Fruit fly (Drosophila melanogaster): Measurements from ENCODE around the gene CG31007.

Gene CG31007

dm6 chr3R:31010086-31010485, 17.8 kb upstream of the CG31007 start (continued):
- no peak for TF ChIP-seq CG33557 (GFP tag; optimal IDR thresholded peaks at IDR 0.05)
- TF ChIP-seq exex (tag; optimal IDR thresholded peaks at IDR 0.05), result peak; percentile 97
- peak; percentile 79 for TF ChIP-seq sd (tag; optimal IDR thresholded peaks at IDR 0.05)
- peak; percentile 60 for TF ChIP-seq grn (GFP tag; optimal IDR thresholded peaks at IDR 0.05)

- no peak for TF ChIP-seq CG15601 (tag; optimal IDR thresholded peaks at IDR 0.05)
- no peak for TF ChIP-seq CG8478 (optimal IDR thresholded peaks at IDR 0.05)
- no peak for TF ChIP-seq kay (GFP tag; optimal IDR thresholded peaks at IDR 0.05)
- TF ChIP-seq Ets97D (GFP tag; optimal IDR thresholded peaks at IDR 0.05), result no peak
- TF ChIP-seq CG9876 (GFP tag; optimal IDR thresholded peaks at IDR 0.05), result no peak
- TF ChIP-seq oc (tag; optimal IDR thresholded peaks at IDR 0.05), result no peak
- no peak for TF ChIP-seq chif (GFP tag; optimal IDR thresholded peaks at IDR 0.05)
- no peak for TF ChIP-seq gem (tag; optimal IDR thresholded peaks at IDR 0.05)
- TF ChIP-seq CG12391 (tag; optimal IDR thresholded peaks at IDR 0.05), result no peak
- no peak for TF ChIP-seq sqz (GFP tag; optimal IDR thresholded peaks at IDR 0.05)
- TF ChIP-seq odd (GFP tag; optimal IDR thresholded peaks at IDR 0.05), result no peak
- TF ChIP-seq dmrt11E (tag; optimal IDR thresholded peaks at IDR 0.05), result no peak
- no peak for TF ChIP-seq Hr51 (GFP tag; optimal IDR thresholded peaks at IDR 0.05)
- no peak for TF ChIP-seq chinmo (GFP tag; IDR thresholded peaks at IDR 0.05; ENCODE audit: partially characterized antibody)
- no peak for TF ChIP-seq BtbVII (GFP tag; optimal IDR thresholded peaks at IDR 0.05)
- TF ChIP-seq CG14965 (GFP tag; optimal IDR thresholded peaks at IDR 0.05; ENCODE audit: borderline replicate concordance), result no peak
Measured at dm6 chr3R:31006599-31006998, 14.3 kb upstream of the CG31007 start.

dm6 chr3R:30989948-30990347, 2.3 kb downstream of the CG31007 start, which contains the start of gene CG31008:
Gene CG31008 (minus strand): TSS chr3R:30990006.
- TF ChIP-seq toy (GFP tag; IDR thresholded peaks at IDR 0.05), result no peak
- peak; percentile 59 for TF ChIP-seq CTCF (GFP tag; optimal IDR thresholded peaks at IDR 0.05)

dm6 chr3R:30964220-30964619, 28.0 kb downstream of the CG31007 start, which contains the start of gene Ctr1C:
Gene Ctr1C (minus strand): TSS chr3R:30964320.
- TF ChIP-seq CG3281 (GFP tag; optimal IDR thresholded peaks at IDR 0.05) (no peak), CG7786 (GFP tag; optimal IDR thresholded peaks at IDR 0.05) (no peak), CG14965 (GFP tag; optimal IDR thresholded peaks at IDR 0.05; ENCODE audit: borderline replicate concordance) (no peak), NK7.1 (GFP tag; optimal IDR thresholded peaks at IDR 0.05) (no peak), CG7271 (tag; optimal IDR thresholded peaks at IDR 0.05) (no peak), CG1233 (GFP tag; optimal IDR thresholded peaks at IDR 0.05) (no peak), Bdp1 (GFP tag; optimal IDR thresholded peaks at IDR 0.05) (no peak), CG18764 (GFP tag; optimal IDR thresholded peaks at IDR 0.05) (no peak), her (GFP tag; optimal IDR thresholded peaks at IDR 0.05) (no peak), CG15073 (GFP tag; optimal IDR thresholded peaks at IDR 0.05) (no peak), fd3F (GFP tag; optimal IDR thresholded peaks at IDR 0.05) (no peak), peb (GFP tag; IDR thresholded peaks at IDR 0.05) (no peak), Gsc (GFP tag; IDR thresholded peaks at IDR 0.05) (no peak), CG6689 (GFP tag; IDR thresholded peaks at IDR 0.05) (no peak), CG17361 (GFP tag; IDR thresholded peaks at IDR 0.05) (no peak), croc (GFP tag; conservative IDR thresholded peaks at IDR 0.05) (no peak)
